Worm (Caenorhabditis elegans): Measurements from ENCODE around the gene Y110A2AL.3.

Gene Y110A2AL.3

DNA sequence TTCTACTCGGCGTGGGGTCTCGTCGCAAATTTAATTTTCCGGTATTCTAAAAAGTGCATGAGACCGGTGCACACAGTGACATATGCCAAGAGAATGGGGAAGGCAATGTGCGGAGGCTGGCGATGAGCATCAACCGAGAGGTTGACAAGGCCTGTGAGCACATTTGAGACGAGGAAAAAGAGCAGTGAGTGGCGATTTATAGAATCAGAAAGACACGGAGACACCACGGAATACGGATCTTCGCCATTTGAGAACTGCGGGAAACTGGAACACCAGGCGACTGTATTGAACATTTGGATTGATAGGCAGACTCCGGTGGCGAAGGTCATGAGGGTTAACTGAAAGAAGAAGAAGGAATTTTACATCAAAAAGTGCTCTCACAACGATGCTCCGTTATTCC lies 12.0 kb downstream of the Y110A2AL.3 start:
- TF ChIP-seq sptf-2 (GFP tag; optimal IDR thresholded peaks at IDR 0.05) (no peak), tlf-1 (GFP tag; optimal IDR thresholded peaks at IDR 0.05) (no peak), efl-1 (GFP tag; optimal IDR thresholded peaks at IDR 0.05) (no peak), snpc-1.1 (tag; optimal IDR thresholded peaks at IDR 0.05; ENCODE audit: insufficient read depth) (no peak), attf-5 (GFP tag; optimal IDR thresholded peaks at IDR 0.05) (no peak), ccch-3 (GFP tag; optimal IDR thresholded peaks at IDR 0.05) (no peak), snpc-3.4 (tag; optimal IDR thresholded peaks at IDR 0.05) (no peak), lin-54 (GFP tag; optimal IDR thresholded peaks at IDR 0.05) (no peak), unc-130 (GFP tag; optimal IDR thresholded peaks at IDR 0.05) (no peak), F22D6.2 (tag; optimal IDR thresholded peaks at IDR 0.05) (no peak), rec-8 (tag; optimal IDR thresholded peaks at IDR 0.05) (no peak), Y53G8AR.9 (GFP tag; conservative IDR thresholded peaks at IDR 0.05) (no peak)

DNA sequence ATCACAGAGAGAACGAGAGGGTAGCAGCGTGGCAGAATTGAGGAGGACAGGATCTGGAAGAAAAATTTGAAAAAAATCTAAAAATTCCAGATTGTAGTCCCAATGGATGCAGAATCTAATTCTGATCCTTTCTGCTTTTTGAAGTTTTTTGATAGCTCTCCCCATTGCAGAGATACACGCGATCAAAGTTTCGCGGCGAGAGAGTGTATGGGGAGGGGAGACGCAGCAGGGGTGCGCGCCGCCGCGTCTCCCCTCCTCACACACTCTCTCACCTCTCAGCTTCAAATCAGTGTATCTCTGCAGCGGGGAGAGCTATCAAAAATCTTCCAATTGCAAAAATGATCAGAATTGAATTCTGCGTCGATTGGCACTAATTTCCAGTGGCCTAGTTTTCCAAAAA lies 14.2 kb downstream of the Y110A2AL.3 start:
- TF ChIP-seq egrh-3 (GFP tag; IDR thresholded peaks at IDR 0.05): peak; percentile 19
- TF ChIP-seq F57A8.1 (GFP tag; optimal IDR thresholded peaks at IDR 0.05): no peak
- TF ChIP-seq F10E7.11 (tag; optimal IDR thresholded peaks at IDR 0.05): no peak
- no peak for TF ChIP-seq nhr-179 (tag; optimal IDR thresholded peaks at IDR 0.05)
- 0 out of 2 replicates have a peak, but pooled peaks have one; percentile 31 for TF ChIP-seq lag-1 (GFP tag; IDR thresholded peaks at IDR 0.05)
- no peak for TF ChIP-seq chd-7 (tag; optimal IDR thresholded peaks at IDR 0.05)
- TF ChIP-seq efl-1 (GFP tag; optimal IDR thresholded peaks at IDR 0.05): no peak
- TF ChIP-seq hmg-1.2 (GFP tag; IDR thresholded peaks at IDR 0.05): peak; percentile 81
- 0 out of 2 replicates have a peak, but pooled peaks have one; percentile 23 for TF ChIP-seq hmg-20 (GFP tag; IDR thresholded peaks at IDR 0.05)

DNA sequence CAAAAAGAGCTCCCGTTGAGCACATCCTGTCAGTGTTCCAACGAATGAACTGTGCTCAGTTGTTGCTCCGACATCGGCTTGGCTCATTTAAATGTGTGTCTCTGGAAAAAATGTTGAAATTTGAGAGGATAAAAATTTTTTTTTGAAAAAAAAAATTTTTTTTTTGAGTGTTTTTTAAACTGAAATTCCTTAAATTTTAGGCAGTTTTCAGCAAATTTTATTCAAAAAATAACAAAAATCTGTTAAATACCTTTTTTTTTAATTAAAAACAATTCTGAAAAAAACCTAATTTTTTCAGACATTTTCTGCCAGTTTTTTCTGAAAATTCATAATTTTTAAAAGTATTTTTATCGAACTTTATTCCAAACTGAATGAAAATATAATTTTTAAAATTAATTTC lies 17.9 kb downstream of the Y110A2AL.3 start, which contains the start of gene pigw-1:
pigw-1 (minus strand) TSS at position 101 of the 400 bp plus-strand sequence.
- TF ChIP-seq ceh-91 (GFP tag; IDR thresholded peaks at IDR 0.05) (no peak), rec-8 (tag; optimal IDR thresholded peaks at IDR 0.05) (no peak), ztf-26 (tag; optimal IDR thresholded peaks at IDR 0.05) (no peak), nhr-90 (tag; optimal IDR thresholded peaks at IDR 0.05) (no peak), tlf-1 (GFP tag; optimal IDR thresholded peaks at IDR 0.05) (no peak), B0035.1 (tag; optimal IDR thresholded peaks at IDR 0.05) (no peak), hlh-12 (tag; optimal IDR thresholded peaks at IDR 0.05) (no peak), gei-17 (GFP tag; optimal IDR thresholded peaks at IDR 0.05) (no peak), madf-3 (GFP tag; IDR thresholded peaks at IDR 0.05) (no peak), lin-35 (GFP tag; optimal IDR thresholded peaks at IDR 0.05) (no peak), F10E7.11 (tag; optimal IDR thresholded peaks at IDR 0.05) (no peak), mcd-1 (GFP tag; IDR thresholded peaks at IDR 0.05) (no peak), ets-4 (GFP tag; optimal IDR thresholded peaks at IDR 0.05) (no peak), egl-18 (GFP tag; IDR thresholded peaks at IDR 0.05) (no peak), nhr-120 (GFP tag; IDR thresholded peaks at IDR 0.05) (no peak), cebp-1 (GFP tag; IDR thresholded peaks at IDR 0.05) (no peak), cebp-1 (tag; optimal IDR thresholded peaks at IDR 0.05) (no peak), hmg-20 (GFP tag; IDR thresholded peaks at IDR 0.05) (no peak), F22D6.2 (tag; optimal IDR thresholded peaks at IDR 0.05) (no peak), sptf-2 (GFP tag; optimal IDR thresholded peaks at IDR 0.05) (no peak), madf-8 (GFP tag; conservative IDR thresholded peaks at IDR 0.05) (no peak)
